Worm (Caenorhabditis elegans) whole organism, L1 larva: Measurements from ENCODE around the gene C05C8.7.

ENCODE experiments used
- C04F5.9 ChIP-seq: sonication (generic microtip); optimal IDR thresholded peaks from 2 replicates; lab custom pipeline; 2016; ENCODE audit warnings: missing genetic modification characterization, missing compliant biosample characterization
- C16A3.4 ChIP-seq: fragments of 150-350 bp; optimal IDR thresholded peaks from 2 replicates; lab custom pipeline; 2014; ENCODE audit warnings: missing biosample characterization, missing genetic modification characterization
- C34B4.2 ChIP-seq: sonication (generic microtip); optimal IDR thresholded peaks from 2 replicates; lab custom pipeline; 2017; ENCODE audit warnings: mild to moderate bottlenecking, missing genetic modification characterization, missing compliant biosample characterization
- F16B12.6 ChIP-seq: fragments of 150-350 bp; optimal IDR thresholded peaks from 2 replicates; lab custom pipeline; 2014; ENCODE audit warnings: missing biosample characterization, missing genetic modification characterization
- aly-2 ChIP-seq: fragments of 150-350 bp; optimal IDR thresholded peaks from 2 replicates; lab custom pipeline; 2014; ENCODE audit warnings: missing biosample characterization, missing genetic modification characterization
- ama-1 ChIP-seq: fragments of 150-350 bp; optimal IDR thresholded peaks from 2 replicates; lab custom pipeline; 2014
- ceh-63 ChIP-seq: fragments of 200-800 bp; sonication (Bioruptor generic); optimal IDR thresholded peaks from 2 replicates; lab custom pipeline; 2018; ENCODE audit warnings: mild to moderate bottlenecking, missing genetic modification characterization, missing compliant biosample characterization
- ceh-82 ChIP-seq, 3 experiments: fragments of 150-350 bp in 1 of 3; sonication (generic microtip) in 2 of 3; optimal IDR thresholded peaks; 2 replicates each; lab custom pipeline; 2014 to 2017; ENCODE audit warnings: missing biosample characterization in 3 of 3, missing genetic modification characterization in 3 of 3
- ceh-88 ChIP-seq: fragments of 200-800 bp; sonication (Bioruptor generic); IDR thresholded peaks from 2 replicates; pipeline ENCODE4 v1.3.6; 2022; ENCODE audit warnings: missing genetic modification characterization, missing compliant biosample characterization
- dpl-1 ChIP-seq, 3 experiments: fragments of 150-350 bp in 2 of 3; sonication (generic microtip) in 1 of 3; optimal IDR thresholded peaks; 2 replicates each; lab custom pipeline; 2014 to 2017; ENCODE audit warnings: missing biosample characterization in 3 of 3, missing genetic modification characterization in 3 of 3, missing genetic modification reagents in 3 of 3
- dsc-1 ChIP-seq: sonication (generic microtip); optimal IDR thresholded peaks from 2 replicates; lab custom pipeline; 2016; ENCODE audit warnings: mild to moderate bottlenecking, missing genetic modification characterization, missing compliant biosample characterization
- efl-1 ChIP-seq, 4 experiments: fragments of 150-350 bp; optimal IDR thresholded peaks in 3 of 4; peaks in 1 of 4; 1 replicate in 1 of 4; 2 replicates in 3 of 4; lab custom pipeline; 2014; ENCODE audit warnings: missing biosample characterization in 2 of 4, missing genetic modification characterization in 2 of 4, missing genetic modification reagents in 2 of 4
- egl-13 ChIP-seq: sonication (generic microtip); optimal IDR thresholded peaks from 2 replicates; lab custom pipeline; 2016; ENCODE audit warnings: missing genotype, missing genetic modification reagents, missing genetic modification characterization, missing compliant biosample characterization
- elt-3 ChIP-seq, 6 experiments: fragments of 150-350 bp in 1 of 6; sonication (generic microtip); optimal IDR thresholded peaks; 2 replicates each; lab custom pipeline; 2017 to 2018; ENCODE audit warnings: missing biosample characterization in 6 of 6, missing genetic modification characterization in 6 of 6, inconsistent platforms in 1 of 6
- ets-5 ChIP-seq: fragments of 200-800 bp; sonication (Bioruptor generic); IDR thresholded peaks from 2 replicates; pipeline ENCODE4 v1.3.6; 2022; ENCODE audit warnings: missing genetic modification characterization, missing compliant biosample characterization
- fkh-4 ChIP-seq: sonication (generic microtip); optimal IDR thresholded peaks from 2 replicates; lab custom pipeline; 2016; ENCODE audit warnings: missing compliant biosample characterization, missing genetic modification characterization, borderline replicate concordance
- grh-1 ChIP-seq: fragments of 200-800 bp; sonication (Bioruptor generic); IDR thresholded peaks from 2 replicates; pipeline ENCODE4 v1.3.6; 2022; ENCODE audit warnings: missing genetic modification reagents, missing genetic modification characterization, missing compliant biosample characterization
- hlh-4 ChIP-seq: sonication (generic microtip); optimal IDR thresholded peaks from 2 replicates; lab custom pipeline; 2016; ENCODE audit warnings: mild to moderate bottlenecking, missing genetic modification characterization, missing compliant biosample characterization
- hpl-2 ChIP-seq: fragments of 150-350 bp; optimal IDR thresholded peaks from 2 replicates; lab custom pipeline; 2014; ENCODE audit warnings: missing biosample characterization, missing genetic modification reagents, missing genetic modification characterization
- irx-1 ChIP-seq: sonication (generic microtip); optimal IDR thresholded peaks from 2 replicates; lab custom pipeline; 2016; ENCODE audit warnings: missing genetic modification characterization, missing compliant biosample characterization
- lin-13 ChIP-seq: fragments of 150-350 bp; optimal IDR thresholded peaks from 2 replicates; lab custom pipeline; 2014; ENCODE audit warnings: missing biosample characterization, missing genetic modification reagents, missing genetic modification characterization
- lin-14 ChIP-seq: fragments of 200-800 bp; sonication (Bioruptor generic); optimal IDR thresholded peaks from 2 replicates; lab custom pipeline; 2018; ENCODE audit warnings: mild to moderate bottlenecking, missing genetic modification characterization, moderate library complexity, missing compliant biosample characterization
- lin-15B ChIP-seq: fragments of 150-350 bp; sonication (generic microtip); optimal IDR thresholded peaks from 3 replicates; lab custom pipeline; 2014; ENCODE audit warnings: missing biosample characterization, missing genetic modification characterization
- lin-35 ChIP-seq, 2 experiments: fragments of 150-350 bp; optimal IDR thresholded peaks; 2 replicates each; lab custom pipeline; 2014; ENCODE audit warnings: missing biosample characterization in 2 of 2, missing genetic modification characterization in 2 of 2, missing genetic modification reagents in 2 of 2
- lir-3 ChIP-seq: sonication (generic microtip); optimal IDR thresholded peaks from 2 replicates; lab custom pipeline; 2016; ENCODE audit warnings: mild to moderate bottlenecking, missing genetic modification characterization, moderate library complexity, missing compliant biosample characterization; ENCODE audit not compliant: poor library complexity
- mep-1 ChIP-seq: fragments of 150-350 bp; optimal IDR thresholded peaks from 2 replicates; lab custom pipeline; 2014; ENCODE audit warnings: missing biosample characterization, missing genetic modification characterization
- nhr-20 ChIP-seq: sonication (generic microtip); optimal IDR thresholded peaks from 2 replicates; lab custom pipeline; 2016; ENCODE audit warnings: mild to moderate bottlenecking, missing genetic modification characterization, missing compliant biosample characterization
- nhr-47 ChIP-seq: sonication (generic microtip); optimal IDR thresholded peaks from 2 replicates; lab custom pipeline; 2016; ENCODE audit warnings: mild to moderate bottlenecking, missing genetic modification characterization, moderate library complexity, missing compliant biosample characterization
- nhr-71 ChIP-seq: sonication (generic microtip); optimal IDR thresholded peaks from 2 replicates; lab custom pipeline; 2016; ENCODE audit warnings: mild to moderate bottlenecking, missing genetic modification characterization, moderate library complexity, missing compliant biosample characterization
- nhr-76 ChIP-seq: sonication (generic microtip); optimal IDR thresholded peaks from 2 replicates; lab custom pipeline; 2017; ENCODE audit warnings: missing biosample characterization, missing genetic modification characterization
- nhr-84 ChIP-seq: sonication (generic microtip); optimal IDR thresholded peaks from 2 replicates; lab custom pipeline; 2017; ENCODE audit warnings: missing biosample characterization, missing genetic modification characterization
- nhr-85 ChIP-seq: sonication (generic microtip); peaks from one replicate; lab custom pipeline; 2016; ENCODE audit warnings: missing genetic modification characterization, inconsistent platforms, missing compliant biosample characterization
- nhr-90 ChIP-seq: sonication (generic microtip); optimal IDR thresholded peaks from 2 replicates; lab custom pipeline; 2016; ENCODE audit warnings: mild to moderate bottlenecking, missing genetic modification characterization, missing compliant biosample characterization; ENCODE audit not compliant: poor library complexity
- pag-3 ChIP-seq: sonication (generic microtip); optimal IDR thresholded peaks from 2 replicates; lab custom pipeline; 2017; ENCODE audit warnings: missing genetic modification characterization, mild to moderate bottlenecking, missing compliant biosample characterization, antibody characterized with exemption, borderline replicate concordance; ENCODE audit not compliant: insufficient read depth
- pqm-1 ChIP-seq: sonication (generic microtip); optimal IDR thresholded peaks from 3 replicates; lab custom pipeline; 2017; ENCODE audit warnings: missing biosample characterization, missing genetic modification characterization
- rnt-1 ChIP-seq: sonication (generic microtip); optimal IDR thresholded peaks from 2 replicates; lab custom pipeline; 2016; ENCODE audit warnings: mild to moderate bottlenecking, missing genetic modification characterization, moderate library complexity, missing compliant biosample characterization
- snpc-4 ChIP-seq: fragments of 150-350 bp; optimal IDR thresholded peaks from 2 replicates; lab custom pipeline; 2014; ENCODE audit warnings: missing biosample characterization, missing genetic modification characterization
- sox-4 ChIP-seq: sonication (generic microtip); optimal IDR thresholded peaks from 2 replicates; lab custom pipeline; 2016; ENCODE audit warnings: missing genetic modification characterization, missing compliant biosample characterization
- sup-37 ChIP-seq: fragments of 200-800 bp; sonication (Bioruptor generic); optimal IDR thresholded peaks from 2 replicates; lab custom pipeline; 2018; ENCODE audit warnings: mild to moderate bottlenecking, missing genetic modification characterization, missing compliant biosample characterization
- tlp-1 ChIP-seq: fragments of 150-350 bp; optimal IDR thresholded peaks from 2 replicates; lab custom pipeline; 2014; ENCODE audit warnings: missing biosample characterization, missing genetic modification characterization
- unc-130 ChIP-seq: fragments of 150-350 bp; optimal IDR thresholded peaks from 2 replicates; lab custom pipeline; 2017; ENCODE audit warnings: missing biosample characterization, missing genetic modification characterization, inconsistent platforms
- unc-62 ChIP-seq: fragments of 150-350 bp; optimal IDR thresholded peaks from 2 replicates; lab custom pipeline; 2014; ENCODE audit warnings: missing biosample characterization, missing genetic modification reagents, missing genetic modification characterization
- unc-98 ChIP-seq: fragments of 200-800 bp; sonication (Bioruptor generic); IDR thresholded peaks from 2 replicates; pipeline ENCODE4 v1.3.6; 2022; ENCODE audit warnings: missing genetic modification characterization, missing compliant biosample characterization
- vab-15 ChIP-seq: sonication (generic microtip); optimal IDR thresholded peaks from 2 replicates; lab custom pipeline; 2017; ENCODE audit warnings: missing genotype, mild to moderate bottlenecking, missing genetic modification characterization, missing compliant biosample characterization
- xbp-1 ChIP-seq: sonication (generic microtip); optimal IDR thresholded peaks from 2 replicates; lab custom pipeline; 2016; ENCODE audit warnings: missing genetic modification characterization, missing compliant biosample characterization
- ztf-11 ChIP-seq, 2 experiments: sonication (generic microtip); optimal IDR thresholded peaks; 2 replicates each; lab custom pipeline; 2016 to 2017; ENCODE audit warnings: missing genetic modification characterization in 2 of 2, missing biosample characterization in 1 of 2, missing compliant biosample characterization in 1 of 2
- ztf-4 ChIP-seq: fragments of 150-350 bp; optimal IDR thresholded peaks from 2 replicates; lab custom pipeline; 2014; ENCODE audit warnings: missing biosample characterization, missing genetic modification characterization

C05C8.7 gene

DNA sequence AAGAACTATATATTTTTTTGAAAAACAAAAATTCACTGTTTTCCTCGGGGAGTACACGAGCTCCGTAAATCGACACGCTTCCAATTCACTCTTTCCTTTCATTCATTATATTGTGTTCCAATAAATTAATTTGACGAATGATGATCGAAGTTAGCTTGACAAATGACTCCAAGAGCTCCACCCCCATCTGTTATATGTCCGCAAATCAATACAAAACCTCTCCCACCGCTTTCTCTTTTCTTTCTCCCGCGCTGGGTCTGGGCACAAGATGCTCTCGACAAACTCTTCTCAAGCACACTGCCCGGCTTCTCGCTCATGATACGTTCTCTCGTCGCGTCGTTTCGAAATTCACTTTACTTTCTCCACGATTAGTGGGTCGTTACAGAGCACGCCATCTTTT, 22.9 kb downstream of the C05C8.7 start, which contains the start of gene C13F10.1:
Gene C13F10.1, plus strand, starts transcription at position 138 of the 400 bp plus-strand sequence.
- peak; percentile 23 for TF ChIP-seq dsc-1 (tag; lab: Kevin White, UChicago)
- TF ChIP-seq ztf-11 (tag; optimal IDR thresholded peaks at IDR 0.05; lab: Kevin White, UChicago) = no peak
- TF ChIP-seq C16A3.4 = no peak
- TF ChIP-seq lin-14 = peak; percentile 40
- TF ChIP-seq rnt-1 (tag; lab: Kevin White, UChicago) = peak; percentile 53
- TF ChIP-seq ceh-82 (tag; optimal IDR thresholded peaks at IDR 0.05; lab: Kevin White, UChicago) = peak in 1 of 3 experiments; percentile 2

DNA sequence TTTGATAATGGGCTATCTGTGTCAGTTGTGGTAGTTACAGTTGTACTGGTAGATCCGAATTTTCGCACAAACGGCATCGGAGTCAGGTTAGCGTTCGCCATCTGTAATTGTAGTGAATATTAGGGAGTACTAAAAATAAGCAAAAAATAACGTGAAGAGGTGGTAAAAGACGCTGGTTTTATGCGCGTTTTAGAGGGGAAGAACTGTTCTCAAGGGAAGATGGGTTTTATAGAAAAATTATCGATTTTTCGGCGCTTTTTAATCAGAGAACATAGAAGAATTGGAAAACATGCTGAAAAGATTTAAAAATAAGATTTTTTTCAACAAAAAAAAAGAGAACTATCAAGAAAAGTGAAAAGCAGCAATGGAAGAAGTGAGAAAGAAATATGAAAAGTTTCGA, 23.7 kb downstream of the C05C8.7 start, which contains the start of gene C13F10.7:
Gene C13F10.7, minus strand, starts transcription at position 101 of the 400 bp plus-strand sequence.
- no peak for TF ChIP-seq C34B4.2
- TF ChIP-seq C16A3.4 = no peak
- TF ChIP-seq snpc-4 (tag; lab: Kevin White, UChicago) = no peak
- TF ChIP-seq ztf-11 (tag; optimal IDR thresholded peaks at IDR 0.05; lab: Kevin White, UChicago) = no peak
- TF ChIP-seq irx-1 (tag; lab: Kevin White, UChicago) = no peak
- TF ChIP-seq ama-1 (lab: Kevin White, UChicago) = no peak
- no peak for TF ChIP-seq ztf-4 (tag; lab: Kevin White, UChicago)
- no peak for TF ChIP-seq nhr-90 (tag; lab: Kevin White, UChicago)
- no peak for TF ChIP-seq hpl-2 (GFP tag; lab: Kevin White, UChicago)
- no peak for TF ChIP-seq lin-14
- TF ChIP-seq nhr-47 = no peak
- no peak for TF ChIP-seq unc-130 (tag; lab: Kevin White, UChicago)
- no peak for TF ChIP-seq pag-3 (tag; lab: Kevin White, UChicago)
- no peak for TF ChIP-seq nhr-71 (tag; lab: Kevin White, UChicago)
- no peak for TF ChIP-seq nhr-20
- no peak for TF ChIP-seq lin-15B
- no peak for TF ChIP-seq sup-37

DNA sequence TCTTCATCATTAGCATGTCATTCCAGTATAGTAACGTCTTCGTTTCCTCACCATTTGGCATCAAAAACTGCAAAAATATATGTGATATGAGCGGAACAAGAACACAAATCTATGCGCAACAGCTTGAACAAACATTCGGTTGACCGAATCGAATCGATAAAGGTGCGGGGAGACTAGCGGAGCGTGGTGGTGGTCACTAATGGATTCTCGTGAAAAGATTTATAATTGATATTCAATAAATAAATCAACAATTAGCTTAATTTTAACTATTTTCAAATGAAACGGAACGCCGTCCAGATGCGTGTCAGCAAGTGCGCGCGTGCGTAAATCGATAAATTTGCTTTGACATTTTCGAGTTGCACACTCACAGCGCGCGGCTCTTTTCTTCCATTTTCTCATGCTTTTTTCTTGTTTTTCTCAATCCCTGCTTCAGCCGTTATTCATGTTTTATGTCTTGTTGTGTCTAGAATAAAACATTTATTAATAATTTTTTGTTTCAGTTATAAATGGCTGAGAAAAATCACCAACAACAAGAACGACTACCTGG, 25.8 kb downstream of the C05C8.7 start, which contains the start of the genes C13F10.8, C13F10.6 and kxd-1:
Gene C13F10.8, minus strand, starts transcription at position 51 of the 547 bp plus-strand sequence.
Gene C13F10.6, minus strand, starts transcription at position 67 of the 547 bp plus-strand sequence.
Gene kxd-1, plus strand, starts transcription at position 497 of the 547 bp plus-strand sequence.
- TF ChIP-seq lin-13 = no peak
- TF ChIP-seq tlp-1 (tag; lab: Kevin White, UChicago) = no peak
- TF ChIP-seq dpl-1 (GFP tag; optimal IDR thresholded peaks at IDR 0.05; lab: Kevin White, UChicago) = peak in 1 of 3 experiments; percentile 40
- TF ChIP-seq nhr-20 = no peak
- no peak for TF ChIP-seq lin-15B
- no peak for TF ChIP-seq C04F5.9 (tag; lab: Kevin White, UChicago)
- TF ChIP-seq ama-1 (lab: Kevin White, UChicago) = no peak
- TF ChIP-seq lir-3 (tag; lab: Kevin White, UChicago) = no peak
- no peak for TF ChIP-seq rnt-1 (tag; lab: Kevin White, UChicago)
- no peak for TF ChIP-seq efl-1 (optimal IDR thresholded peaks at IDR 0.05; lab: Kevin White, UChicago)
- peak in 1 of 2 experiments; percentile 93 for TF ChIP-seq efl-1 (GFP tag; optimal IDR thresholded peaks at IDR 0.05 in 1 of 2; lab: Kevin White, UChicago)
- TF ChIP-seq ets-5 = no peak
- no peak for TF ChIP-seq sox-4 (tag; lab: Kevin White, UChicago)
- no peak for TF ChIP-seq mep-1
- TF ChIP-seq xbp-1 = no peak
- no peak for TF ChIP-seq unc-98
- no peak for TF ChIP-seq grh-1 (GFP tag; lab: Robert Waterston, UW)
- no peak for TF ChIP-seq aly-2 (tag; lab: Kevin White, UChicago)
- peak; percentile 46 for TF ChIP-seq lin-14
- no peak for TF ChIP-seq egl-13 (tag; lab: Kevin White, UChicago)
- TF ChIP-seq vab-15 = no peak
- no peak for TF ChIP-seq elt-3 (tag; optimal IDR thresholded peaks at IDR 0.05; lab: Kevin White, UChicago)
- TF ChIP-seq ceh-88 (GFP tag; lab: Robert Waterston, UW) = no peak
- no peak for TF ChIP-seq fkh-4 (tag; lab: Kevin White, UChicago)
- TF ChIP-seq pqm-1 (tag; lab: Kevin White, UChicago) = no peak
- peak; percentile 48 for TF ChIP-seq nhr-85
- peak in 1 of 2 experiments; percentile 42 for TF ChIP-seq lin-35 (GFP tag; optimal IDR thresholded peaks at IDR 0.05; lab: Kevin White, UChicago)
- TF ChIP-seq ceh-63 (GFP tag; lab: Kevin White, UChicago) = no peak
- TF ChIP-seq hlh-4 = no peak
- TF ChIP-seq nhr-76 = no peak
- no peak for TF ChIP-seq unc-62
- no peak for TF ChIP-seq F16B12.6 (tag; lab: Kevin White, UChicago)
- no peak for TF ChIP-seq nhr-84
- TF ChIP-seq nhr-90 (tag; lab: Kevin White, UChicago) = no peak
- no peak for TF ChIP-seq C34B4.2
